Fruit fly (Drosophila melanogaster): Measurements from ENCODE around the gene Slimp.

Slimp gene

DNA sequence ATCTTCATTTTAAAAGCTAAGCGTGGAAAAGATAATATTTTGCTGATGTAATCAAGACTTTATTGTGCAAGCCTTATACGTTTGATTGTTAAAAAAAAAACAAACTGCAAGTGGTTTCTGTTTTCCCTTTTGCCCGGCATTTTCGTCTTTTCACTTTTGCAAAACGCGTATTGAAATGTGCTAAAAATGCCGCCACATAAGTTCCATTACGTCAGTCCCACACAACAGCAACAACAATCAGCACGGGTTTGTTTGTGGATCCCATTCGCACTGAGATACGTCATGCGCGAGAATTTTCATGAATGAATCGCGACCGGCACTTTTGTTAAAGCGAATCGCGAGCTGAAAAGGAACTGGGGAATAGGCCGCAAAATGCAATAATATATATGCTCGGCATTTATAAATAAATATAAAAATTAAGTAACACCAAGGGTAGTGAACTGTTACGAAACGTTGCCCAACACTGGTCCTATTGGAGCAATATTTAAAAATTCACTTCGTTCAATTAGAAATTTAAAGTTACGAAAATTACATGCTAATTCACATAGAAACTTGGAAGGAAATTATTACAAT, 42.6 kb downstream of the Slimp start:
- peak; percentile 70 for TF ChIP-seq noc (tag; optimal IDR thresholded peaks at IDR 0.05)

DNA sequence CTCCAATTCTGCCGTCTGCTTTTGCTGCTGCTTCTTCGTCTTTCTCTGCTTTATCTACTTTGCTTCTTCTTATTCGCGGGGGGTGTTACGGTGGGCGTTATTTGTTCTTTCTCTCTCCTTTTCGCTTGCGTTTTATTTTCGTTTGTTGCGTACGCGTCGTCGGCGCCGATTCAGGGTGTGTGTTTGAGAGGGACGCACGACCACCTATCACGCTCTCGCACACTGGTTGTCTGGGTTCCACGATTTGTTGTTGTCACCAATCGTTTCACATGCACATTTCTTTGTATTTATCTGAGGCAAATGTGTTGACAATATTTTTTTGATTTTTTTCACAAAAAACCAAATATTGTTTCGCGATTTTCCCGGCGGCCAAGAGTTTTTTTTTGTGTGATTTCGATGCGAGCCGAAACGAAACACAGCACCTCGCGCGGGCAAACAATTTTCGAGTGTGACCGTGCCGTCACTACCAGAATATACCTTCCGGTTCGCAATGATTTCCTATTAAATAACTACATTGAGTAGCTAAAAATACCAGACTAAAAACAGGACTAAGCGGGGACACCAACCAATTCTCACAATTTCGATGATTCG, 43.4 kb downstream of the Slimp start, which contains the start of gene Syx1A:
Gene Syx1A, minus strand, starts transcription at position 452 of the 591 bp plus-strand sequence.
- peak; percentile 62 for TF ChIP-seq noc (tag; optimal IDR thresholded peaks at IDR 0.05)

DNA sequence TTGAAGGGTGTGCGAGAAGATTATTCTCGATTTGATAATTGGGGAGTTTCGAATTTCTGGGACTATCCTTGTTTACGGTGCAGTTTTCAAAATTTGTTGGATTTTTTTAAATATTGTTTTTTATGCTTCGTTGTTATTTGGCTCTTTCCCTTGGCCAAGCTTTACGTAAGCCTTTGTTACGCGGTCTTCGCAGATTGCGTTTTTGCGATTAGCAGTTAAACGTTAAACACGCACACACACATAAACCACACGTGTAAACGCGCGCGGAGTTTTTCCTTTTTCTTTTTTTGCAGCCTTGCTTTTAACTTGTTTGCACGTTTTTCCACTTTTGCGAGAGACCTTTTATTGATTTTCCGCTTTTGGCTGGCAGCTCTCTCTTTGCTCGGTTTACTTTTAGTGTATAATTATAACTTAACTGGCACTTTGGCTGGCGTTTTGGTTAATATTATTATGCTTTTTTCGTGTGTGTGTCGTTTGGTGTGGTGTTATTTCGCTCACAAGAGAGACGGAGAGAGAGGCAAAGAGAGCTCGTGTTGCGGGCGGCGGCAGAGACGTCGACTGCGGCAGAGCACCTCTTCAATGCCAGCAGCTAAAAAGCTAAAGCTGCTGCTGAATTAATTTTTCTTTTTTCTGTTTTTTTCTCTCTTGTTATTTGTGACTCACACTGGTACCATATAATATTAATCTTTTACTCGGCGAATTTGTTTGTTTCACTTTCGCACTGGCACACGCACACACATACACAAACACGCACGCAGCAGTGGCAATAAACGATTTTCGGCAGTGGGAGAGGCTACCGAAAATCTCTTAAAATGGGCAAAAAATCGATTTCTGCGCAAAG, 44.1 kb downstream of the Slimp start:
- no peak for TF ChIP-seq noc (tag; optimal IDR thresholded peaks at IDR 0.05)

DNA sequence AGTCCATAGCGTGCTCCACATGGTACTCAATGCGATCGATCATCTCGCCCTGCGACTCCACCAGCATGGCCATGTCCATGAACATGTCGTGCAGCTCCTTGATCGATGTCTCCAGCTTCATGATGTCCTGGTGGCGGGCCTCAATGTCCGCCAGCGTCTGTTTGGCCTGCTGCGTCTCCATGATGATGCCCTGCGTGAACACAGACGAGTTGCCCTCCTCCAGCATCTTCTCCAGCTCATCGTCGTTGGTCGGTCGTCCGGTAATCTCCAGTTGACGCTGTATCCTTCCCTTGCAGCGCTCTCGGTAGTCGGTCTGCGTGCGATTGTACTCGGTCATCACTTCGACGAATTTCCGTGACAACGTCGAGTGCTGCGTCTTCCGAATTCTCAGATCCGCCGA, 45.1 kb downstream of the Slimp start:
- TF ChIP-seq noc (tag; optimal IDR thresholded peaks at IDR 0.05) = no peak

DNA sequence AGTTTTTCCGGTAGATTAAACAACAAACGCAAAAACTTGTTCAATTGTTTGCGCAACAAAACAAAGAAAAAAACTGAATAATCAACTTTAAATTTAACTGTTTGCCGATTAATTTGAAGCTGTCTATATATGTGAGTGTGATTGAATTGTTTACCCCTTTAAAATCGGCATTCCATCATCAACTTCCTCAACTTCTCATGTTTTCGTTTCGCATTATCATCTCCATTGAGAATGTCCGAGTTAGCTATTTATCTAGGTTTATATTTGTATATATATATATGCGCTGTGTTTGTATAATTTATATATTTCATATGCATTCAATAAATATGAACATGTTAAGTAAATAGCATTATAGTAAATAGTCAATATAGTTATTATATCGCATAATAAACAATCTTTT, 46.4 kb downstream of the Slimp start:
- TF ChIP-seq noc (tag; optimal IDR thresholded peaks at IDR 0.05) = peak; percentile 30

DNA sequence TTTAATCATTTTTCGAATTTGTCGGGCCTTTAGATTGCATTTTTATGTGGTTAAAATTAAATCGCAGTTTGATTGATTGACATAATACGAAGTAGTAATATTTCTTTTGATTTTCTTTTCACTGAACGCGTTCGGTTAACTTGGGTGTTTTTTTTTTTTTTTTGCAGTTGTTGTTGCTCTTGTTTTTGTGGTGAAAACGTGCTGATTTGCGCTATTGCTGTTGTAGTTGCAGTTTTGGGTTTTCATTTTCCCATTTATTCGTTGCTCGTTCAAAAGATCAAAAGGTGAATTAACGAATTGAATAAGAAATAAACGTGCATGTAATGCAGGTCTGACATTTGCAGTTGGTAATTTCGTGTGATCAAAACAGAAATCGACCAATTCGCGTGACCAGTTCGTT, 47.3 kb downstream of the Slimp start:
- TF ChIP-seq noc (tag; optimal IDR thresholded peaks at IDR 0.05) = no peak

DNA sequence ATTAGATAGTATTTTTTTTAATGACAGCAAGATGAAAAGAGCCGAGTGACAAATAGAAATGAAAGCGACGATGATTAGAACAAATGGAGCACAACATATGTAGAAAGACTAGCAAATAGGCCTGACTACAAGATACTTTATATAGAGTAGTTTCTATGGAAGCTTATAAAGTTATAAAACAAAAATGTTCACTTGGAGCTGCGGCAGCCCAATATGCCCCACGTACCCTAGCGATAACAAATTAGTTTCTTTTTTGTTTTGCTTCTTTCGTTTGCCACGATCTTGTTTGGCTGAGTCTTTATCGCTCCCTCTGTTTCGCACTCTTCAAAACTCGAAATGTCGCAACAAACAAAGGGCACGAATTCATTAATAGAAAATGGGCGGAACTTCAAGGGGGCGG, 48.0 kb downstream of the Slimp start:
- peak; percentile 14 for TF ChIP-seq noc (tag; optimal IDR thresholded peaks at IDR 0.05)

DNA sequence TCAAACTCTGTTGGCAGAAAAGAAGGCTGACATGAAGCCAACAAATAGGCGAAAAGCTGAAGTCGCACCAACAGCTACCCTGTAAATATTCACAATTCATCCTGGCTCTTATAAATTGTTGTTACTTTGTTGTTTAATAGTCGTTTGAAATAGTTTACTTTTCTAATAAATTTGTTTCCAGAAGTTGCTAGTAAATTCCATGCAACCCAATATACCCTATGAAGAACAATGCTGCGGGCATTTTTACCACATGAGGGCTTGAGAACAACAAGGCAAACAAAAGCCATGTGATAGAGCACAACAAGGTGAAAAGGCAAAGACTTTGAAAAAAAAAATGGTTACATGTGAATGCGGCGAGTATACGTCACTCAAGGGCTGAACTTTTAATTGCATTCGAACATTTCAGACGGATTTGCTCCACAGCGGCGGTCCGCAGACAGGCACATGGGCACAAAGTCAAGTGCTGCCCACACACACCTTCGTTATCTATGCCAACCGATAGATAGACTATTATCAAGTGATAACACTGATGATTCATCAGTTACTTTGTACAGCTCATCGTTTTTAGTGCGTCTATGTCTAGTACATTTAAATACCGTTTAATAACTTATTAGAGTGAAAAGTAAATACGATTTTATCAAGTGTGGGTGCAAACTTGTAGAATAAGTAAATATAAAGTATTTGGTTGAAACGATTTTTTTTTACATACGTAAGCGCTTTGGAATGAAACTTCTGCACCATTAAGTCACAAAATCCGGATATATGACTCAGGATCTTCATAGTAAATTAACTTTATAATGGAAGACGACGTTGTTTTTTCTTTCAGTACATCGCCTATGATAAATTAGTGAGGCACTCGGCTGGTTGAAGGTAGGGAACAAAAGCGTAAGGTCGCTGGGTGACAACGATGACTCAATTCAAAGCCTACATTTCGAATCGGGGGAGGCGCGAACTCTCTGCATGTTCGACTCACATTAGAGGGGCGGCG, 49.4 kb downstream of the Slimp start:
- peak; percentile 62 for TF ChIP-seq noc (tag; optimal IDR thresholded peaks at IDR 0.05)

All from whole organism, larva.